Fruit fly (Drosophila melanogaster) whole organism, embryonic: ENCODE results near the gene fliI.

ENCODE experiments used
- BEAF-32 ChIP-seq: fragments of 200-800 bp; sonication (Bioruptor generic); optimal IDR thresholded peaks from 3 replicates; lab custom pipeline; 2017; ENCODE audit warnings: missing biosample characterization, missing genetic modification characterization, mild to moderate bottlenecking, moderate library complexity, missing genetic modification reagents
- CG11456 ChIP-seq: fragments of 200-800 bp; sonication (Bioruptor generic); IDR thresholded peaks from 3 replicates; pipeline ENCODE4 v1.3.6; 2022; ENCODE audit warnings: missing biosample characterization, missing genetic modification characterization
- CG14710 ChIP-seq: fragments of 200-800 bp; sonication (Bioruptor generic); optimal IDR thresholded peaks from 3 replicates; lab custom pipeline; 2019; ENCODE audit warnings: missing biosample characterization, mild to moderate bottlenecking, missing genetic modification characterization, moderate library complexity
- CG15514 ChIP-seq: fragments of 200-800 bp; sonication (Bioruptor generic); optimal IDR thresholded peaks from 3 replicates; lab custom pipeline; 2017; ENCODE audit warnings: missing biosample characterization, missing genetic modification characterization, mild to moderate bottlenecking, moderate library complexity, missing genetic modification reagents
- CG1603 ChIP-seq: fragments of 200-800 bp; sonication (Bioruptor generic); optimal IDR thresholded peaks from 2 replicates; lab custom pipeline; 2019; ENCODE audit warnings: missing biosample characterization, mild to moderate bottlenecking, missing genetic modification characterization, moderate library complexity
- CG16779 ChIP-seq: fragments of 200-800 bp; sonication (Bioruptor generic); IDR thresholded peaks from 2 replicates; pipeline ENCODE4 v1.3.6; 2022; ENCODE audit warnings: missing biosample characterization, missing genetic modification characterization
- CG16813 ChIP-seq: fragments of 200-800 bp; sonication (Bioruptor generic); IDR thresholded peaks from 3 replicates; pipeline ENCODE4 v1.3.6; 2022; ENCODE audit warnings: missing biosample characterization, missing genetic modification characterization; ENCODE audit not compliant: partially characterized antibody
- CG18764 ChIP-seq: fragments of 200-800 bp; sonication (Bioruptor generic); optimal IDR thresholded peaks from 3 replicates; lab custom pipeline; 2016; ENCODE audit warnings: missing biosample characterization, missing genetic modification characterization
- CG30403 ChIP-seq: fragments of 200-800 bp; sonication (Bioruptor generic); optimal IDR thresholded peaks from 3 replicates; lab custom pipeline; 2016; ENCODE audit warnings: missing biosample characterization, missing genetic modification characterization
- CG31365 ChIP-seq: fragments of 200-800 bp; sonication (Bioruptor generic); optimal IDR thresholded peaks from 2 replicates; lab custom pipeline; 2018; ENCODE audit warnings: missing biosample characterization, mild to moderate bottlenecking, missing genetic modification characterization
- CG3281 ChIP-seq: fragments of 200-800 bp; sonication (Bioruptor generic); optimal IDR thresholded peaks from 3 replicates; lab custom pipeline; 2017; ENCODE audit warnings: missing biosample characterization, mild to moderate bottlenecking, missing genetic modification characterization
- CG34422 ChIP-seq: fragments of 200-800 bp; sonication (Bioruptor generic); IDR thresholded peaks from 3 replicates; pipeline ENCODE4 v1.3.6; 2022; ENCODE audit warnings: missing biosample characterization, missing genetic modification characterization
- CG3995 ChIP-seq: fragments of 200-800 bp; sonication (Bioruptor generic); optimal IDR thresholded peaks from 3 replicates; lab custom pipeline; 2016; ENCODE audit warnings: missing biosample characterization, missing genetic modification characterization
- CG4424 ChIP-seq: fragments of 200-800 bp; sonication (Bioruptor generic); optimal IDR thresholded peaks from 3 replicates; lab custom pipeline; 2016; ENCODE audit warnings: missing biosample characterization, missing genetic modification characterization
- CG4617 ChIP-seq: fragments of 200-800 bp; sonication (Bioruptor generic); optimal IDR thresholded peaks from 3 replicates; lab custom pipeline; 2016; ENCODE audit warnings: missing biosample characterization, missing genetic modification characterization, borderline replicate concordance
- CG4707 ChIP-seq: fragments of 200-800 bp; sonication (Bioruptor generic); optimal IDR thresholded peaks from 2 replicates; lab custom pipeline; 2018; ENCODE audit warnings: missing biosample characterization, mild to moderate bottlenecking, missing genetic modification characterization, moderate library complexity
- CG8290 ChIP-seq, 3 experiments: fragments of 200-800 bp; sonication (Bioruptor generic); optimal IDR thresholded peaks; 2 replicates each; lab custom pipeline; 2016 to 2019; ENCODE audit warnings: missing biosample characterization in 3 of 3, missing genetic modification characterization in 3 of 3, mild to moderate bottlenecking in 2 of 3, moderate library complexity in 1 of 3
- CG9817 ChIP-seq: fragments of 200-800 bp; sonication (Bioruptor generic); optimal IDR thresholded peaks from 2 replicates; lab custom pipeline; 2018; ENCODE audit warnings: missing biosample characterization, mild to moderate bottlenecking, missing genetic modification characterization, moderate library complexity
- CHES-1-like ChIP-seq: fragments of 200-800 bp; sonication (Bioruptor generic); optimal IDR thresholded peaks from 2 replicates; lab custom pipeline; 2016; ENCODE audit warnings: missing biosample characterization, missing genetic modification characterization
- Dip2 ChIP-seq: fragments of 200-800 bp; sonication (Bioruptor generic); IDR thresholded peaks from 2 replicates; pipeline ENCODE4 v1.3.6; 2022; ENCODE audit warnings: missing biosample characterization, missing genetic modification characterization
- H15 ChIP-seq: fragments of 200-800 bp; sonication (Bioruptor generic); IDR thresholded peaks from 3 replicates; pipeline ENCODE4 v1.3.6; 2022; ENCODE audit warnings: missing biosample characterization, missing genetic modification characterization
- HmgZ ChIP-seq: fragments of 200-800 bp; sonication (Bioruptor generic); optimal IDR thresholded peaks from 2 replicates; lab custom pipeline; 2018; ENCODE audit warnings: missing biosample characterization, mild to moderate bottlenecking, missing genetic modification characterization
- Max ChIP-seq: fragments of 200-800 bp; sonication (Bioruptor generic); optimal IDR thresholded peaks from 2 replicates; lab custom pipeline; 2016; ENCODE audit warnings: missing biosample characterization, mild to moderate bottlenecking, missing genetic modification characterization
- Nf-YC ChIP-seq: fragments of 200-800 bp; optimal IDR thresholded peaks from 3 replicates; lab custom pipeline; 2019; ENCODE audit warnings: missing biosample characterization, mild to moderate bottlenecking, missing genetic modification characterization, moderate library complexity
- Scr ChIP-seq: fragments of 200-800 bp; sonication (Bioruptor generic); IDR thresholded peaks from 2 replicates; pipeline ENCODE4 v1.3.6; 2022; ENCODE audit warnings: missing biosample characterization, missing genetic modification characterization; ENCODE audit not compliant: partially characterized antibody
- ab ChIP-seq: fragments of 200-800 bp; sonication (Bioruptor generic); optimal IDR thresholded peaks from 2 replicates; lab custom pipeline; 2016; ENCODE audit warnings: missing biosample characterization, missing genetic modification characterization
- aop ChIP-seq: fragments of 200-800 bp; sonication (Bioruptor generic); IDR thresholded peaks from 2 replicates; pipeline ENCODE4 v1.3.6; 2022; ENCODE audit warnings: missing biosample characterization, missing genetic modification characterization
- bsh ChIP-seq, 2 experiments: fragments of 200-800 bp; sonication (Bioruptor generic); optimal IDR thresholded peaks; 2 replicates each; lab custom pipeline; 2017 to 2018; ENCODE audit warnings: mild to moderate bottlenecking in 2 of 2, missing biosample characterization in 2 of 2, missing genetic modification characterization in 2 of 2, moderate library complexity in 1 of 2
- chinmo ChIP-seq: fragments of 200-800 bp; sonication (Bioruptor generic); IDR thresholded peaks from 4 replicates; pipeline ENCODE4 v1.3.6; 2022; ENCODE audit warnings: missing biosample characterization, missing genetic modification characterization; ENCODE audit not compliant: partially characterized antibody
- chn ChIP-seq: fragments of 200-800 bp; sonication (Bioruptor generic); optimal IDR thresholded peaks from 2 replicates; lab custom pipeline; 2016; ENCODE audit warnings: missing biosample characterization, missing genetic modification characterization
- dm ChIP-seq: fragments of 200-800 bp; sonication (Bioruptor generic); optimal IDR thresholded peaks from 3 replicates; lab custom pipeline; 2016; ENCODE audit warnings: missing biosample characterization, missing genetic modification characterization
- dysf ChIP-seq: fragments of 200-800 bp; sonication (Bioruptor generic); IDR thresholded peaks from 3 replicates; pipeline ENCODE4 v1.3.6; 2022; ENCODE audit warnings: missing biosample characterization, missing genetic modification characterization
- gfzf ChIP-seq: fragments of 200-800 bp; sonication (Bioruptor generic); optimal IDR thresholded peaks from 2 replicates; lab custom pipeline; 2016; ENCODE audit warnings: missing biosample characterization, mild to moderate bottlenecking, missing genetic modification characterization, moderate library complexity
- grn ChIP-seq: fragments of 200-800 bp; sonication (Bioruptor generic); optimal IDR thresholded peaks from 3 replicates; lab custom pipeline; 2017; ENCODE audit warnings: missing biosample characterization, missing genetic modification characterization
- jigr1 ChIP-seq: fragments of 200-800 bp; sonication (Bioruptor generic); IDR thresholded peaks from 3 replicates; pipeline ENCODE4 v1.3.6; 2022; ENCODE audit warnings: missing biosample characterization, missing genetic modification characterization
- jumu ChIP-seq: fragments of 200-800 bp; sonication (Bioruptor generic); optimal IDR thresholded peaks from 3 replicates; lab custom pipeline; 2016; ENCODE audit warnings: missing biosample characterization, missing genetic modification characterization
- kah ChIP-seq: fragments of 200-800 bp; sonication (Bioruptor generic); optimal IDR thresholded peaks from 2 replicates; lab custom pipeline; 2018; ENCODE audit warnings: missing biosample characterization, mild to moderate bottlenecking, missing genetic modification characterization
- lilli ChIP-seq: fragments of 200-800 bp; sonication (Bioruptor generic); optimal IDR thresholded peaks from 3 replicates; lab custom pipeline; 2016; ENCODE audit warnings: missing biosample characterization, missing genetic modification characterization
- mld ChIP-seq: fragments of 200-800 bp; sonication (Bioruptor generic); IDR thresholded peaks from 3 replicates; pipeline ENCODE4 v1.3.6; 2022; ENCODE audit warnings: missing biosample characterization, missing genetic modification characterization; ENCODE audit not compliant: partially characterized antibody
- nmo ChIP-seq: fragments of 200-800 bp; sonication (Bioruptor generic); optimal IDR thresholded peaks from 2 replicates; lab custom pipeline; 2018; ENCODE audit warnings: missing biosample characterization, mild to moderate bottlenecking, missing genetic modification characterization, moderate library complexity
- nom ChIP-seq: fragments of 200-800 bp; sonication (Bioruptor generic); optimal IDR thresholded peaks from 2 replicates; lab custom pipeline; 2017; ENCODE audit warnings: missing biosample characterization, missing genetic modification characterization, mild to moderate bottlenecking, moderate library complexity, missing genetic modification reagents
- sd ChIP-seq: fragments of 200-800 bp; sonication (Bioruptor generic); optimal IDR thresholded peaks from 3 replicates; lab custom pipeline; 2018; ENCODE audit warnings: missing biosample characterization, mild to moderate bottlenecking, missing genetic modification characterization, moderate library complexity
- slbo ChIP-seq: fragments of 200-800 bp; sonication (Bioruptor generic); IDR thresholded peaks from 2 replicates; pipeline ENCODE4 v1.3.6; 2022; ENCODE audit warnings: missing biosample characterization, missing genetic modification characterization
- slou ChIP-seq: fragments of 200-800 bp; sonication (Bioruptor generic); optimal IDR thresholded peaks from 3 replicates; lab custom pipeline; 2016; ENCODE audit warnings: missing biosample characterization, missing genetic modification characterization
- ssp ChIP-seq: fragments of 200-800 bp; sonication (Bioruptor generic); IDR thresholded peaks from 2 replicates; pipeline ENCODE4 v1.3.6; 2022; ENCODE audit warnings: missing biosample characterization, missing genetic modification characterization
- tgo ChIP-seq: fragments of 200-800 bp; sonication (Bioruptor generic); IDR thresholded peaks from 3 replicates; pipeline ENCODE4 v1.3.6; 2022; ENCODE audit warnings: missing biosample characterization, missing genetic modification characterization
- unc-4 ChIP-seq: fragments of 200-800 bp; sonication (Bioruptor generic); IDR thresholded peaks from 2 replicates; pipeline ENCODE4 v1.3.6; 2022; ENCODE audit warnings: missing biosample characterization, missing genetic modification characterization; ENCODE audit not compliant: partially characterized antibody
- zen2 ChIP-seq: fragments of 200-800 bp; sonication (Bioruptor generic); IDR thresholded peaks from 3 replicates; pipeline ENCODE4 v1.3.6; 2022; ENCODE audit warnings: missing biosample characterization, missing genetic modification characterization; ENCODE audit not compliant: partially characterized antibody

Gene fliI

dm6 chrX:21323933-21324688 is 15.4 kb upstream of the fliI start, which contains the start of the genes Dd and CG1486 (continued):
- TF ChIP-seq Nf-YC (peak; percentile 47), BEAF-32 (GFP tag; lab: Kevin White, UChicago) (peak; percentile 98), aop (GFP tag; lab: Robert Waterston, UW) (no peak), unc-4 (GFP tag; lab: Robert Waterston, UW) (peak; percentile 83), CG1603 (peak; percentile 79), chinmo (peak; percentile 80; the same call in 2 of the 4 replicates), Max (GFP tag; lab: Kevin White, UChicago) (peak; percentile 22), CG8290 (GFP tag; optimal IDR thresholded peaks at IDR 0.05; lab: Kevin White, UChicago) (no peak), CG8290 (tag; optimal IDR thresholded peaks at IDR 0.05; lab: Kevin White, UChicago) (no peak), kah (no peak), CG4424 (peak; percentile 3), CG31365 (no peak), dm (GFP tag; lab: Kevin White, UChicago) (peak; percentile 53), jumu (GFP tag; lab: Kevin White, UChicago) (peak; percentile 30), dysf (GFP tag; lab: Robert Waterston, UW) (no peak), gfzf (GFP tag; lab: Kevin White, UChicago) (peak; percentile 94), bsh (GFP tag; optimal IDR thresholded peaks at IDR 0.05; lab: Kevin White, UChicago) (peak in 1 of 2 experiments; percentile 59), CG30403 (GFP tag; lab: Kevin White, UChicago) (peak; percentile 16), CG9817 (peak; percentile 16), sd (tag; lab: Kevin White, UChicago) (no peak), CG3281 (GFP tag; lab: Kevin White, UChicago) (no peak), grn (GFP tag; lab: Kevin White, UChicago) (no peak), chn (GFP tag; lab: Kevin White, UChicago) (peak; percentile 37), CG4707 (GFP tag; lab: Kevin White, UChicago) (no peak), ssp (GFP tag; lab: Robert Waterston, UW) (0 out of 2 replicates have a peak, but pooled peaks have one; percentile 35), zen2 (peak; percentile 59; the same call in 2 of the 3 replicates), CG16813 (GFP tag; lab: Robert Waterston, UW) (peak; percentile 92), CG3995 (GFP tag; lab: Kevin White, UChicago) (peak; percentile 76), CG11456 (GFP tag; lab: Robert Waterston, UW) (no peak), nom (GFP tag; lab: Kevin White, UChicago) (peak; percentile 21), mld (peak; percentile 78; the same call in 2 of the 3 replicates), CG15514 (peak; percentile 63), Dip2 (GFP tag; lab: Robert Waterston, UW) (no peak), ab (GFP tag; lab: Kevin White, UChicago) (no peak), lilli (GFP tag; lab: Kevin White, UChicago) (no peak), slbo (GFP tag; lab: Robert Waterston, UW) (peak; percentile 7; the same call in 1 of the 2 replicates), Scr (GFP tag; lab: Robert Waterston, UW) (peak; percentile 91), nmo (GFP tag; lab: Kevin White, UChicago) (peak; percentile 76), CG34422 (GFP tag; lab: Robert Waterston, UW) (no peak), tgo (GFP tag; lab: Robert Waterston, UW) (no peak), H15 (GFP tag; lab: Robert Waterston, UW) (no peak), HmgZ (peak; percentile 37), CG14710 (tag; lab: Kevin White, UChicago) (peak; percentile 79), CG18764 (no peak), CG4617 (GFP tag; lab: Kevin White, UChicago) (peak; percentile 79), CHES-1-like (GFP tag; lab: Kevin White, UChicago) (peak; percentile 61), CG16779 (no peak), jigr1 (GFP tag; lab: Robert Waterston, UW) (no peak), slou (GFP tag; lab: Kevin White, UChicago) (no peak)
